Fruit fly (Drosophila melanogaster) whole organism, embryonic: ENCODE results near the gene RpS20.

ENCODE experiments used
- Adf1 ChIP-seq: fragments of 200-800 bp; sonication (Bioruptor generic); IDR thresholded peaks from 2 replicates; pipeline ENCODE4 v1.3.6; 2022; ENCODE audit warnings: missing biosample characterization, missing genetic modification characterization
- CG10209 ChIP-seq: fragments of 200-800 bp; sonication (Bioruptor generic); optimal IDR thresholded peaks from 3 replicates; lab custom pipeline; 2017; ENCODE audit warnings: missing biosample characterization, mild to moderate bottlenecking, missing genetic modification characterization, missing genetic modification reagents
- CG12155 ChIP-seq: fragments of 200-800 bp; sonication (Bioruptor generic); optimal IDR thresholded peaks from 3 replicates; lab custom pipeline; 2016; ENCODE audit warnings: missing biosample characterization, missing genetic modification characterization
- CG12236 ChIP-seq: fragments of 200-800 bp; sonication (Bioruptor generic); optimal IDR thresholded peaks from 2 replicates; lab custom pipeline; 2016; ENCODE audit warnings: missing biosample characterization, missing genetic modification characterization
- CG12299 ChIP-seq: fragments of 200-800 bp; sonication (Bioruptor generic); optimal IDR thresholded peaks from 2 replicates; lab custom pipeline; 2018; ENCODE audit warnings: missing biosample characterization, mild to moderate bottlenecking, missing genetic modification characterization
- CG12659 ChIP-seq: fragments of 200-800 bp; sonication (Bioruptor generic); optimal IDR thresholded peaks from 3 replicates; lab custom pipeline; 2017; ENCODE audit warnings: mild to moderate bottlenecking, missing biosample characterization, missing genetic modification reagents, missing genetic modification characterization
- CG12769 ChIP-seq: fragments of 200-800 bp; sonication (Bioruptor generic); optimal IDR thresholded peaks from 2 replicates; lab custom pipeline; 2019; ENCODE audit warnings: missing biosample characterization, mild to moderate bottlenecking, missing genetic modification characterization, moderate library complexity
- CG12942 ChIP-seq: fragments of 200-800 bp; sonication (Bioruptor generic); optimal IDR thresholded peaks from 3 replicates; lab custom pipeline; 2016; ENCODE audit warnings: missing biosample characterization, missing genetic modification characterization
- CG13424 ChIP-seq: fragments of 200-800 bp; sonication (Bioruptor generic); optimal IDR thresholded peaks from 2 replicates; lab custom pipeline; 2019; ENCODE audit warnings: missing biosample characterization, mild to moderate bottlenecking, missing genetic modification characterization, moderate library complexity
- CG15696 ChIP-seq: fragments of 200-800 bp; sonication (Bioruptor generic); optimal IDR thresholded peaks from 2 replicates; lab custom pipeline; 2019; ENCODE audit warnings: missing biosample characterization, mild to moderate bottlenecking, missing genetic modification characterization, moderate library complexity
- CG2129 ChIP-seq: fragments of 200-800 bp; sonication (Bioruptor generic); IDR thresholded peaks from 2 replicates; pipeline ENCODE4 v1.3.6; 2022; ENCODE audit warnings: missing biosample characterization, missing genetic modification characterization; ENCODE audit not compliant: partially characterized antibody
- CG3995 ChIP-seq: fragments of 200-800 bp; sonication (Bioruptor generic); optimal IDR thresholded peaks from 3 replicates; lab custom pipeline; 2016; ENCODE audit warnings: missing biosample characterization, missing genetic modification characterization
- CG8089 ChIP-seq: fragments of 200-800 bp; sonication (Bioruptor generic); optimal IDR thresholded peaks from 3 replicates; lab custom pipeline; 2016; ENCODE audit warnings: missing biosample characterization, missing genetic modification characterization
- CG9932 ChIP-seq: fragments of 200-800 bp; sonication (Bioruptor generic); IDR thresholded peaks from 2 replicates; pipeline ENCODE4 v1.3.6; 2022; ENCODE audit warnings: missing biosample characterization, missing genetic modification characterization
- Fer1 ChIP-seq: fragments of 200-800 bp; sonication (Bioruptor generic); optimal IDR thresholded peaks from 2 replicates; lab custom pipeline; 2017; ENCODE audit warnings: missing biosample characterization, mild to moderate bottlenecking, missing genetic modification characterization
- H15 ChIP-seq: fragments of 200-800 bp; sonication (Bioruptor generic); IDR thresholded peaks from 3 replicates; pipeline ENCODE4 v1.3.6; 2022; ENCODE audit warnings: missing biosample characterization, missing genetic modification characterization
- Hr51 ChIP-seq, 2 experiments: fragments of 200-800 bp; sonication (Bioruptor generic); optimal IDR thresholded peaks; 2 replicates in 1 of 2; 3 replicates in 1 of 2; lab custom pipeline; 2016 to 2018; ENCODE audit warnings: missing biosample characterization in 2 of 2, missing genetic modification characterization in 2 of 2, mild to moderate bottlenecking in 1 of 2, moderate library complexity in 1 of 2
- MBD-R2 ChIP-seq: fragments of 200-800 bp; sonication (Bioruptor generic); IDR thresholded peaks from 2 replicates; pipeline ENCODE4 v1.3.6; 2022; ENCODE audit warnings: missing biosample characterization, missing genetic modification characterization
- Mes4 ChIP-seq: fragments of 200-800 bp; sonication (Bioruptor generic); optimal IDR thresholded peaks from 2 replicates; lab custom pipeline; 2016; ENCODE audit warnings: missing biosample characterization, missing genetic modification characterization
- Mrtf ChIP-seq: fragments of 200-800 bp; sonication (Bioruptor generic); IDR thresholded peaks from 3 replicates; pipeline ENCODE4 v1.3.6; 2022; ENCODE audit warnings: missing biosample characterization, missing genetic modification characterization
- Oaz ChIP-seq: fragments of 200-800 bp; sonication (Bioruptor generic); IDR thresholded peaks from 2 replicates; pipeline ENCODE4 v1.3.6; 2022; ENCODE audit warnings: missing biosample characterization, missing genetic modification characterization
- Optix ChIP-seq: fragments of 200-800 bp; sonication (Bioruptor generic); IDR thresholded peaks from 3 replicates; pipeline ENCODE4 v1.3.6; 2022; ENCODE audit warnings: missing biosample characterization, missing genetic modification characterization
- Pdp1 ChIP-seq, 2 experiments: fragments of 200-800 bp; sonication (Bioruptor generic); optimal IDR thresholded peaks; 3 replicates each; lab custom pipeline; 2016; ENCODE audit warnings: missing biosample characterization in 2 of 2, missing genetic modification characterization in 2 of 2, mild to moderate bottlenecking in 1 of 2, moderate library complexity in 1 of 2
- YL-1 ChIP-seq: fragments of 200-800 bp; sonication (Bioruptor generic); optimal IDR thresholded peaks from 3 replicates; lab custom pipeline; 2017; ENCODE audit warnings: missing biosample characterization, mild to moderate bottlenecking, missing genetic modification characterization
- abd-A ChIP-seq: fragments of 200-800 bp; sonication (Bioruptor generic); optimal IDR thresholded peaks from 3 replicates; lab custom pipeline; 2019; ENCODE audit warnings: missing biosample characterization, mild to moderate bottlenecking, missing genetic modification characterization, moderate library complexity
- bcd ChIP-seq: fragments of 200-800 bp; sonication (Bioruptor generic); optimal IDR thresholded peaks from 2 replicates; lab custom pipeline; 2017; ENCODE audit warnings: missing biosample characterization, mild to moderate bottlenecking, missing genetic modification characterization
- bigmax ChIP-seq: fragments of 200-800 bp; sonication (Bioruptor generic); optimal IDR thresholded peaks from 2 replicates; lab custom pipeline; 2018; ENCODE audit warnings: missing biosample characterization, mild to moderate bottlenecking, missing genetic modification characterization
- cg ChIP-seq: fragments of 200-800 bp; sonication (Bioruptor generic); optimal IDR thresholded peaks from 3 replicates; lab custom pipeline; 2019; ENCODE audit warnings: missing biosample characterization, mild to moderate bottlenecking, missing genetic modification characterization, moderate library complexity
- chm ChIP-seq: fragments of 200-800 bp; sonication (Bioruptor generic); IDR thresholded peaks from 2 replicates; pipeline ENCODE4 v1.3.6; 2022; ENCODE audit warnings: missing biosample characterization, missing genetic modification characterization
- dm ChIP-seq: fragments of 200-800 bp; sonication (Bioruptor generic); optimal IDR thresholded peaks from 3 replicates; lab custom pipeline; 2016; ENCODE audit warnings: missing biosample characterization, missing genetic modification characterization
- ems ChIP-seq: fragments of 200-800 bp; sonication (Bioruptor generic); optimal IDR thresholded peaks from 3 replicates; lab custom pipeline; 2016; ENCODE audit warnings: missing biosample characterization, missing genetic modification characterization
- gfzf ChIP-seq: fragments of 200-800 bp; sonication (Bioruptor generic); optimal IDR thresholded peaks from 2 replicates; lab custom pipeline; 2016; ENCODE audit warnings: missing biosample characterization, mild to moderate bottlenecking, missing genetic modification characterization, moderate library complexity
- hb ChIP-seq: fragments of 200-800 bp; sonication (Bioruptor generic); IDR thresholded peaks from 3 replicates; pipeline ENCODE4 v1.3.6; 2022; ENCODE audit warnings: missing biosample characterization, missing genetic modification characterization; ENCODE audit not compliant: partially characterized antibody
- her ChIP-seq: fragments of 200-800 bp; sonication (Bioruptor generic); optimal IDR thresholded peaks from 2 replicates; lab custom pipeline; 2016; ENCODE audit warnings: missing biosample characterization, missing genetic modification characterization
- jing ChIP-seq: fragments of 200-800 bp; sonication (Bioruptor generic); optimal IDR thresholded peaks from 2 replicates; lab custom pipeline; 2018; ENCODE audit warnings: missing biosample characterization, mild to moderate bottlenecking, missing genetic modification characterization
- nmo ChIP-seq: fragments of 200-800 bp; sonication (Bioruptor generic); optimal IDR thresholded peaks from 2 replicates; lab custom pipeline; 2018; ENCODE audit warnings: missing biosample characterization, mild to moderate bottlenecking, missing genetic modification characterization, moderate library complexity
- ranshi ChIP-seq: fragments of 200-800 bp; sonication (Bioruptor generic); IDR thresholded peaks from 2 replicates; pipeline ENCODE4 v1.3.6; 2022; ENCODE audit warnings: missing biosample characterization, missing genetic modification characterization
- stwl ChIP-seq: fragments of 200-800 bp; sonication (Bioruptor generic); optimal IDR thresholded peaks from 3 replicates; lab custom pipeline; 2018; ENCODE audit warnings: missing biosample characterization, mild to moderate bottlenecking, missing genetic modification characterization, moderate library complexity
- tgo ChIP-seq: fragments of 200-800 bp; sonication (Bioruptor generic); IDR thresholded peaks from 3 replicates; pipeline ENCODE4 v1.3.6; 2022; ENCODE audit warnings: missing biosample characterization, missing genetic modification characterization
- tna ChIP-seq: fragments of 200-800 bp; sonication (Bioruptor generic); IDR thresholded peaks from 2 replicates; pipeline ENCODE4 v1.3.6; 2022; ENCODE audit warnings: missing biosample characterization, missing genetic modification characterization; ENCODE audit not compliant: partially characterized antibody
- tup ChIP-seq: fragments of 200-800 bp; sonication (Bioruptor generic); optimal IDR thresholded peaks from 2 replicates; lab custom pipeline; 2016; ENCODE audit warnings: missing biosample characterization, mild to moderate bottlenecking, missing genetic modification characterization, moderate library complexity

Gene RpS20

dm6 chr3R:20850395-20851039, 28.5 kb downstream of the RpS20 start, which contains the start of gene RpS30 (continued):
- TF ChIP-seq CG12236 (GFP tag; lab: Kevin White, UChicago) (no peak), CG12942 (GFP tag; lab: Kevin White, UChicago) (no peak), cg (GFP tag; lab: Kevin White, UChicago) (no peak), tgo (GFP tag; lab: Robert Waterston, UW) (no peak), CG12299 (tag; lab: Kevin White, UChicago) (no peak), CG13424 (tag; lab: Kevin White, UChicago) (peak; percentile 33), CG12659 (GFP tag; lab: Kevin White, UChicago) (peak; percentile 91), CG2129 (peak; percentile 92), chm (GFP tag; lab: Robert Waterston, UW) (peak; percentile 47; the same call in 1 of the 2 replicates), tna (GFP tag; lab: Robert Waterston, UW) (peak; percentile 95), CG9932 (peak; percentile 70; the same call in 1 of the 2 replicates), CG3995 (GFP tag; lab: Kevin White, UChicago) (peak; percentile 45), MBD-R2 (GFP tag; lab: Robert Waterston, UW) (peak; percentile 43; the same call in 1 of the 2 replicates), dm (GFP tag; lab: Kevin White, UChicago) (peak; percentile 91), nmo (GFP tag; lab: Kevin White, UChicago) (peak; percentile 72), Mrtf (GFP tag; lab: Robert Waterston, UW) (no peak), stwl (peak; percentile 97), CG12769 (tag; lab: Kevin White, UChicago) (peak; percentile 69), abd-A (tag; lab: Kevin White, UChicago) (no peak), bcd (GFP tag; lab: Kevin White, UChicago) (peak; percentile 42), Optix (GFP tag; lab: Robert Waterston, UW) (no peak), ems (GFP tag; lab: Kevin White, UChicago) (peak; percentile 25), CG10209 (GFP tag; lab: Kevin White, UChicago) (peak; percentile 9), jing (GFP tag; lab: Kevin White, UChicago) (no peak), CG8089 (GFP tag; lab: Kevin White, UChicago) (peak; percentile 22), bigmax (GFP tag; lab: Kevin White, UChicago) (peak; percentile 85), Hr51 (GFP tag; optimal IDR thresholded peaks at IDR 0.05; lab: Kevin White, UChicago) (peak in 1 of 2 experiments; percentile 33), CG15696 (peak; percentile 44), tup (GFP tag; lab: Kevin White, UChicago) (no peak), Fer1 (GFP tag; lab: Kevin White, UChicago) (peak; percentile 59), hb (GFP tag; lab: Robert Waterston, UW) (peak; percentile 96), Adf1 (no peak), gfzf (GFP tag; lab: Kevin White, UChicago) (peak; percentile 94), H15 (GFP tag; lab: Robert Waterston, UW) (no peak; the same call in 2 of the 3 replicates), CG12155 (GFP tag; lab: Kevin White, UChicago) (no peak), her (GFP tag; lab: Kevin White, UChicago) (peak; percentile 73), YL-1 (peak; percentile 97), ranshi (GFP tag; lab: Robert Waterston, UW) (peak; percentile 52; the same call in 1 of the 2 replicates), Pdp1 (GFP tag; optimal IDR thresholded peaks at IDR 0.05; lab: Kevin White, UChicago) (peak in 1 of 2 experiments; percentile 92), Mes4 (peak; percentile 53), Oaz (GFP tag; lab: Robert Waterston, UW) (no peak)
